Worm (Caenorhabditis elegans) whole organism, early embryonic: Measurements from ENCODE around the gene sre-52.

Experiments
- aly-1 ChIP-seq: sonication (generic microtip); optimal IDR thresholded peaks from 2 replicates; lab custom pipeline; 2016; ENCODE audit warnings: missing genetic modification characterization, missing compliant biosample characterization
- ama-1 ChIP-seq: fragments of 150-350 bp; optimal IDR thresholded peaks from 2 replicates; lab custom pipeline; 2014
- scrt-1 ChIP-seq: fragments of 200-800 bp; sonication (Bioruptor generic); IDR thresholded peaks from 2 replicates; pipeline ENCODE4 v1.3.6; 2022; ENCODE audit warnings: missing genetic modification characterization, missing compliant biosample characterization

- no peak for TF ChIP-seq scrt-1 (GFP tag; lab: Robert Waterston, UW)
- TF ChIP-seq aly-1 = no peak
- TF ChIP-seq ama-1 = no peak
Measured at ce11 chrII:12342928-12343327, 7.4 kb downstream of the sre-52 start.
